Worm (Caenorhabditis elegans) whole organism, L4 larva: ENCODE results near the gene F37C12.18.
A peak's percentile ranks its signal among the peaks of the same experiment; 100 is the strongest.

ENCODE experiments used
- T26A8.4 ChIP-seq: fragments of 200-800 bp; sonication (Bioruptor generic); IDR thresholded peaks from 2 replicates; pipeline ENCODE4 v1.3.6; 2022; ENCODE audit warnings: missing genetic modification characterization, missing compliant biosample characterization
- Y105C5A.15 ChIP-seq: fragments of 200-800 bp; sonication (Bioruptor generic); IDR thresholded peaks from 2 replicates; pipeline ENCODE4 v1.3.6; 2022; ENCODE audit warnings: missing genetic modification characterization, missing compliant biosample characterization
- Y75B8A.6 ChIP-seq: fragments of 200-800 bp; sonication (Bioruptor generic); IDR thresholded peaks from 2 replicates; pipeline ENCODE4 v1.3.6; 2022; ENCODE audit warnings: missing genetic modification reagents, missing genetic modification characterization, missing compliant biosample characterization
- aha-1 ChIP-seq: fragments of 150-350 bp; peaks from one replicate; lab custom pipeline; 2014; ENCODE audit warnings: missing biosample characterization, missing genetic modification characterization
- arid-1 ChIP-seq: fragments of 200-800 bp; sonication (Bioruptor generic); conservative IDR thresholded peaks from 2 replicates; pipeline ENCODE4 v1.3.6; 2022; ENCODE audit warnings: missing genetic modification reagents, missing genetic modification characterization, missing compliant biosample characterization
- attf-4 ChIP-seq: sonication (generic microtip); optimal IDR thresholded peaks from 3 replicates; lab custom pipeline; 2017; ENCODE audit warnings: missing biosample characterization, missing genetic modification characterization
- ceh-32 ChIP-seq: sonication (generic microtip); optimal IDR thresholded peaks from 2 replicates; lab custom pipeline; 2016; ENCODE audit warnings: mild to moderate bottlenecking, missing genetic modification characterization, missing compliant biosample characterization; ENCODE audit not compliant: poor library complexity
- ceh-44 ChIP-seq: fragments of 200-800 bp; sonication (Bioruptor generic); IDR thresholded peaks from 2 replicates; pipeline ENCODE4 v1.3.6; 2022; ENCODE audit warnings: missing genetic modification reagents, missing genetic modification characterization, missing compliant biosample characterization
- daf-16 ChIP-seq, 3 experiments: sonication (generic microtip); optimal IDR thresholded peaks; 2 replicates each; lab custom pipeline; 2016 to 2017; ENCODE audit warnings: missing genetic modification characterization in 3 of 3, missing genetic modification reagents in 3 of 3, mild to moderate bottlenecking in 2 of 3, missing compliant biosample characterization in 2 of 3, missing biosample characterization in 1 of 3, moderate library complexity in 1 of 3
- daf-8 ChIP-seq: fragments of 200-800 bp; sonication (Bioruptor generic); IDR thresholded peaks from 2 replicates; pipeline ENCODE4 v1.3.6; 2022; ENCODE audit warnings: missing genetic modification characterization, missing compliant biosample characterization
- dmd-9 ChIP-seq: fragments of 200-800 bp; sonication (Bioruptor generic); IDR thresholded peaks from 2 replicates; pipeline ENCODE4 v1.3.6; 2022; ENCODE audit warnings: missing genetic modification reagents, missing genetic modification characterization, missing compliant biosample characterization
- dpl-1 ChIP-seq: fragments of 150-350 bp; optimal IDR thresholded peaks from 2 replicates; lab custom pipeline; 2014; ENCODE audit warnings: missing biosample characterization, missing genetic modification reagents, missing genetic modification characterization
- dve-1 ChIP-seq: sonication (generic microtip); optimal IDR thresholded peaks from 2 replicates; lab custom pipeline; 2017; ENCODE audit warnings: antibody characterized with exemption, mild to moderate bottlenecking, missing genetic modification characterization, missing compliant biosample characterization; ENCODE audit not compliant: insufficient read depth
- fkh-10 ChIP-seq: fragments of 150-350 bp; optimal IDR thresholded peaks from 2 replicates; lab custom pipeline; 2014; ENCODE audit warnings: missing biosample characterization, missing genetic modification reagents, missing genetic modification characterization
- hif-1 ChIP-seq, 2 experiments: sonication (generic microtip); optimal IDR thresholded peaks; 2 replicates each; lab custom pipeline; 2016 to 2017; ENCODE audit warnings: missing compliant biosample characterization in 2 of 2, missing genetic modification characterization in 2 of 2, missing genetic modification reagents in 2 of 2, missing genotype in 2 of 2, mild to moderate bottlenecking in 1 of 2
- hlh-11 ChIP-seq: fragments of 200-800 bp; sonication (Bioruptor generic); optimal IDR thresholded peaks from 2 replicates; lab custom pipeline; 2018; ENCODE audit warnings: mild to moderate bottlenecking, missing genetic modification characterization, missing compliant biosample characterization
- hlh-30 ChIP-seq: sonication (generic microtip); optimal IDR thresholded peaks from 2 replicates; lab custom pipeline; 2017; ENCODE audit warnings: antibody characterized with exemption, mild to moderate bottlenecking, missing genetic modification characterization, missing compliant biosample characterization; ENCODE audit not compliant: insufficient read depth
- hmg-1.1 ChIP-seq: fragments of 200-800 bp; sonication (Bioruptor generic); IDR thresholded peaks from 2 replicates; pipeline ENCODE4 v1.3.6; 2022; ENCODE audit warnings: missing genetic modification reagents, missing genetic modification characterization, missing compliant biosample characterization
- lin-15B ChIP-seq: fragments of 150-350 bp; sonication (generic microtip); optimal IDR thresholded peaks from 3 replicates; lab custom pipeline; 2014; ENCODE audit warnings: missing biosample characterization, missing genetic modification characterization
- lin-38 ChIP-seq: fragments of 200-800 bp; sonication (Bioruptor generic); IDR thresholded peaks from 2 replicates; pipeline ENCODE4 v1.3.6; 2022; ENCODE audit warnings: missing genetic modification reagents, missing genetic modification characterization, missing compliant biosample characterization
- lin-39 ChIP-seq: fragments of 150-350 bp; optimal IDR thresholded peaks from 2 replicates; lab custom pipeline; 2014; ENCODE audit warnings: missing biosample characterization, missing genetic modification reagents, missing genetic modification characterization
- lsy-2 ChIP-seq, 2 experiments: fragments of 150-350 bp in 1 of 2; sonication (generic microtip) in 1 of 2; optimal IDR thresholded peaks; 2 replicates each; lab custom pipeline; 2014 to 2017; ENCODE audit warnings: missing biosample characterization in 2 of 2, missing genetic modification characterization in 2 of 2
- madf-5 ChIP-seq, 2 experiments: fragments of 200-800 bp; sonication (Bioruptor generic); IDR thresholded peaks; 2 replicates each; pipeline ENCODE4 v1.3.6; 2022; ENCODE audit warnings: missing compliant biosample characterization in 2 of 2, missing genetic modification characterization in 2 of 2
- mdl-1 ChIP-seq, 2 experiments: fragments of 150-350 bp in 1 of 2; sonication (generic microtip) in 1 of 2; optimal IDR thresholded peaks; 2 replicates each; lab custom pipeline; 2014 to 2017; ENCODE audit warnings: missing biosample characterization in 2 of 2, missing genetic modification characterization in 2 of 2
- mep-1 ChIP-seq: fragments of 150-350 bp; sonication (generic microtip); optimal IDR thresholded peaks from 3 replicates; lab custom pipeline; 2014; ENCODE audit warnings: missing biosample characterization, missing genetic modification characterization
- mes-2 ChIP-seq: sonication (generic microtip); optimal IDR thresholded peaks from 2 replicates; lab custom pipeline; 2016; ENCODE audit warnings: missing genotype, mild to moderate bottlenecking, missing genetic modification characterization, missing compliant biosample characterization; ENCODE audit not compliant: poor library complexity, severe bottlenecking
- mxl-2 ChIP-seq: fragments of 200-800 bp; sonication (Bioruptor generic); conservative IDR thresholded peaks from 2 replicates; pipeline ENCODE4 v1.3.6; 2022; ENCODE audit warnings: missing genetic modification reagents, missing genetic modification characterization, missing compliant biosample characterization
- nhr-102 ChIP-seq: sonication (generic microtip); optimal IDR thresholded peaks from 2 replicates; lab custom pipeline; 2016; ENCODE audit warnings: mild to moderate bottlenecking, missing genetic modification characterization, moderate library complexity, missing compliant biosample characterization
- nhr-11 ChIP-seq: fragments of 150-350 bp; optimal IDR thresholded peaks from 2 replicates; lab custom pipeline; 2014; ENCODE audit warnings: missing biosample characterization, missing genetic modification characterization
- nhr-111 ChIP-seq: fragments of 200-800 bp; sonication (Bioruptor generic); optimal IDR thresholded peaks from 2 replicates; lab custom pipeline; 2018; ENCODE audit warnings: mild to moderate bottlenecking, missing genetic modification characterization, missing compliant biosample characterization
- nhr-25 ChIP-seq: sonication (generic microtip); optimal IDR thresholded peaks from 2 replicates; lab custom pipeline; 2017; ENCODE audit warnings: missing genetic modification characterization, mild to moderate bottlenecking, missing compliant biosample characterization, antibody characterized with exemption, moderate library complexity, borderline replicate concordance; ENCODE audit not compliant: insufficient read depth
- nhr-6 ChIP-seq: fragments of 150-350 bp; optimal IDR thresholded peaks from 2 replicates; lab custom pipeline; 2014; ENCODE audit warnings: missing biosample characterization, missing genetic modification characterization
- pha-4 ChIP-seq, 2 experiments: fragments of 150-350 bp in 1 of 2; fragments of 200-800 bp in 1 of 2; sonication (Bioruptor generic) in 1 of 2; IDR thresholded peaks in 1 of 2; optimal IDR thresholded peaks in 1 of 2; 2 replicates each; pipeline versions ENCODE4 v1.3.6 to Lab custom; 2014 to 2022; ENCODE audit warnings: missing genetic modification characterization in 2 of 2, missing genetic modification reagents in 2 of 2, missing biosample characterization in 1 of 2, missing compliant biosample characterization in 1 of 2
- php-3 ChIP-seq: fragments of 200-800 bp; sonication (Bioruptor generic); IDR thresholded peaks from 2 replicates; pipeline ENCODE4 v1.3.6; 2022; ENCODE audit warnings: missing genetic modification reagents, missing genetic modification characterization, missing compliant biosample characterization
- spr-3 ChIP-seq: fragments of 200-800 bp; sonication (Bioruptor generic); optimal IDR thresholded peaks from 2 replicates; lab custom pipeline; 2018; ENCODE audit warnings: mild to moderate bottlenecking, missing genetic modification characterization, missing compliant biosample characterization
- unc-130 ChIP-seq: sonication (generic microtip); optimal IDR thresholded peaks from 2 replicates; lab custom pipeline; 2016; ENCODE audit warnings: missing genetic modification reagents, missing genetic modification characterization, missing compliant biosample characterization
- zag-1 ChIP-seq: fragments of 150-350 bp; optimal IDR thresholded peaks from 2 replicates; lab custom pipeline; 2014; ENCODE audit warnings: missing biosample characterization, missing genetic modification characterization
- zip-2 ChIP-seq: fragments of 150-350 bp; optimal IDR thresholded peaks from 2 replicates; lab custom pipeline; 2014; ENCODE audit warnings: missing biosample characterization, missing genetic modification characterization
- ztf-7 ChIP-seq: fragments of 150-350 bp; optimal IDR thresholded peaks from 2 replicates; lab custom pipeline; 2014; ENCODE audit warnings: missing biosample characterization, missing genetic modification characterization

F37C12.18 gene

DNA sequence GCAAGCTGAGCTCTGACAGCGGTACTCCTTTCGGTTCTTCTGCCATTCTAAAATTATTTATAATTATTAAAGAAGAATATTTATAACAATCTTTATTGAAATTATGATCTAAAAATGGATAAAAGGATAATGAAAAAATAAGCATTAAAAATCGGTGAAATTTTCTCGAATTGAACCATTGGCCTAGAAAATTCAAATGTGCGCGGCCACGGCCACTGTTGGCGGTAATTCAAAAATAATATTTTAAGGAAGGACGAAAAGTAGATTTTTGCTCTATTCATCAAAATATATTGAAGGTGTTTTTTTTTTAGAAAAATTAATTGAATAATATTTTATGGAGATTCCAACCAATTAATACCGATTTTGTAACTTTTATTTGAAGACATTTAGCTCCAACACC, 3.6 kb upstream of the F37C12.18 start, which contains the start of gene pfd-5:
Gene pfd-5 (minus strand): TSS at position 47 of the 400 bp plus-strand sequence.
- peak; percentile 41 for TF ChIP-seq mep-1
- no peak for TF ChIP-seq attf-4 (tag; lab: Kevin White, UChicago)
- TF ChIP-seq unc-130, result peak; percentile 57
- peak in 1 of 2 experiments; percentile 88 for TF ChIP-seq hif-1 (tag; optimal IDR thresholded peaks at IDR 0.05; lab: Kevin White, UChicago)
- TF ChIP-seq dpl-1 (GFP tag; lab: Kevin White, UChicago), result peak; percentile 92
- no peak for TF ChIP-seq daf-16 (GFP tag; optimal IDR thresholded peaks at IDR 0.05; lab: Kevin White, UChicago)
- peak; percentile 15 for TF ChIP-seq daf-16 (tag; optimal IDR thresholded peaks at IDR 0.05; lab: Kevin White, UChicago)
- TF ChIP-seq pha-4 (GFP tag; IDR thresholded peaks at IDR 0.05; lab: Robert Waterston, UW), result no peak
- TF ChIP-seq pha-4 (tag; optimal IDR thresholded peaks at IDR 0.05; lab: Kevin White, UChicago), result no peak
- peak; percentile 98 for TF ChIP-seq mes-2 (tag; lab: Kevin White, UChicago)
- peak; percentile 53 for TF ChIP-seq lin-38 (GFP tag; lab: Robert Waterston, UW)
- TF ChIP-seq php-3 (GFP tag; lab: Robert Waterston, UW), result no peak
- no peak for TF ChIP-seq nhr-6 (tag; lab: Kevin White, UChicago)
- 0 out of 2 replicates have a peak, but pooled peaks have one; percentile 26 for TF ChIP-seq ceh-44
- TF ChIP-seq dve-1 (tag; lab: Kevin White, UChicago), result peak; percentile 22
- TF ChIP-seq lsy-2 (tag; optimal IDR thresholded peaks at IDR 0.05; lab: Kevin White, UChicago), result peak in 1 of 2 experiments; percentile 84
- TF ChIP-seq hlh-30 (tag; lab: Kevin White, UChicago), result peak; percentile 36
- TF ChIP-seq daf-8 (GFP tag; lab: Robert Waterston, UW), result no peak
- TF ChIP-seq, all 104 proteins: peak for 11

DNA sequence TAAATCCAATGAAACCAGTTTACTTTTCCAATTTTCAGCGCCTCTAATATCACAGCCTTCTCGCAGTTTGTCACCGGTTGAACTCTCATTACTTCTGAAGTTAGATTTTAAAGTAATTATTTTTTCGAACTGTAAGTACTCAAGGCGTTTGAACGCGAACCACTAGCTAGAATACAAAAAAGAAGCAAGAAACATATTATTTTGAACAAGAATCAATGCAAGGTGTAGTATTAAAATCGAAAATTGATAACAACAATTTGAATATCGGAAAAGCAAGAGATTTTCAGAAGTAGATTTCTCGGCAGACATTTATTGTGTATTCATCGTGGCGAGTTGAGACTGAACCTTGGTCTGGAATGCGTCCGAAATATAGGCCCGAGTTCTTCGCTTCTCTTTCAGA, 2.7 kb upstream of the F37C12.18 start, which contains the start of gene exos-9:
Gene exos-9 (minus strand): TSS at position 101 of the 400 bp plus-strand sequence.
- peak; percentile 31 for TF ChIP-seq aha-1 (tag; lab: Kevin White, UChicago)
- no peak for TF ChIP-seq fkh-10 (GFP tag; lab: Kevin White, UChicago)
- TF ChIP-seq nhr-25 (tag; lab: Kevin White, UChicago), result no peak

- TF ChIP-seq hlh-30 (tag; lab: Kevin White, UChicago) (no peak), mxl-2 (GFP tag; lab: Robert Waterston, UW) (no peak), hlh-11 (tag; lab: Kevin White, UChicago) (no peak), madf-5 (GFP tag; IDR thresholded peaks at IDR 0.05; lab: Robert Waterston, UW) (no peak), dmd-9 (GFP tag; lab: Robert Waterston, UW) (no peak), nhr-25 (tag; lab: Kevin White, UChicago) (no peak), spr-3 (GFP tag; lab: Kevin White, UChicago) (no peak)
Observed at ce11 chrIII:7192942-7193665, 2.1 kb downstream of the F37C12.18 start, which contains the start of gene mec-14. Gene mec-14 (minus strand): TSS chrIII:7192992.

DNA sequence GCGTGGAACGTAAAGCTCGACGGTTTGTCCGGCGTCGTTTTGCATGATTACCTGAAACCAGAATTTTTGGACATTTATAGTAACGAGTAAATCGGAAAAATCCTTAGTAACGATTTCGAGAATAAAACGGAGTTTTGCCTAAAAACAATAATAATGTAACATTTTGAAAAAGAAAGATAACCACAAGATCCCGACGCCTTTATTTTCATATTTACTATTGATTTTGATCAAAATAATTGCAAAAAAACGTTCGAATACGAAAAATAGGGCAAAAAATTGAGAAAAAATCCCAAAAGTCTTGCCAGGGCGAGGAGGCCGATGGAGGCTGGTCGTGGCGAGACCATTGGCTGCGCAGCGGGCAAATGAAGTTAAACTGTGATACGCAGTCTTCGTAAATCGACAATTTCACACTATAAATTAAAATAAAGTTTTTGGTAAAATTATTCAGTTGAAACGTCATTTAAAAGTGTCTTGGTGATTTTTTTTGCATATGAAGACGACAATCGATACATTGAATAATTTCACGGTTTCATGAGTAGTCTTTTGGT, 5.6 kb downstream of the F37C12.18 start, which contains the start of gene rps-21:
Gene rps-21 (minus strand): TSS at position 51 of the 548 bp plus-strand sequence.
- no peak for TF ChIP-seq spr-3 (GFP tag; lab: Kevin White, UChicago)
- TF ChIP-seq arid-1, result 0 out of 2 replicates have a peak, but pooled peaks have one; percentile 23
- peak; percentile 15 for TF ChIP-seq nhr-102
- no peak for TF ChIP-seq ceh-32 (tag; lab: Kevin White, UChicago)
- TF ChIP-seq zip-2 (tag; lab: Kevin White, UChicago), result no peak
- peak; percentile 92 for TF ChIP-seq mes-2 (tag; lab: Kevin White, UChicago)
- TF ChIP-seq hmg-1.1 (GFP tag; lab: Robert Waterston, UW), result peak; percentile 81
- TF ChIP-seq lin-39 (tag; lab: Kevin White, UChicago), result no peak
- peak; percentile 43; the same call in 1 of the 2 replicates for TF ChIP-seq T26A8.4 (GFP tag; lab: Robert Waterston, UW)
- TF ChIP-seq Y105C5A.15 (GFP tag; lab: Robert Waterston, UW), result no peak
- TF ChIP-seq lin-15B, result no peak
- no peak for TF ChIP-seq nhr-111 (GFP tag; lab: Kevin White, UChicago)
- TF ChIP-seq hlh-30 (tag; lab: Kevin White, UChicago), result peak; percentile 77
- no peak for TF ChIP-seq zag-1 (tag; lab: Kevin White, UChicago)
- TF ChIP-seq Y75B8A.6, result no peak
- TF ChIP-seq lin-38 (GFP tag; lab: Robert Waterston, UW), result peak; percentile 74
- TF ChIP-seq nhr-25 (tag; lab: Kevin White, UChicago), result peak; percentile 49
- TF ChIP-seq nhr-11 (tag; lab: Kevin White, UChicago), result peak; percentile 91
- TF ChIP-seq ztf-7 (tag; lab: Kevin White, UChicago), result no peak
- peak; percentile 4 to 28 for TF ChIP-seq mdl-1 (tag; optimal IDR thresholded peaks at IDR 0.05; lab: Kevin White, UChicago)
